Worm (Caenorhabditis elegans) whole organism, late embryonic: Measurements from ENCODE around the gene osta-1.

Experiments used
- ama-1 ChIP-seq: fragments of 150-350 bp; optimal IDR thresholded peaks from 2 replicates; lab custom pipeline; 2014
- ceh-9 ChIP-seq: sonication (generic microtip); optimal IDR thresholded peaks from 2 replicates; lab custom pipeline; 2016; ENCODE audit warnings: mild to moderate bottlenecking, missing genetic modification characterization, inconsistent platforms, missing compliant biosample characterization

- TF ChIP-seq ama-1 (lab: Kevin White, UChicago) (no peak), ceh-9 (tag; lab: Kevin White, UChicago) (no peak)
Observed at ce11 chrII:55204-55603, 48.7 kb downstream of the osta-1 start, which contains the start of gene tre-5.
